Worm (Caenorhabditis elegans) whole organism, young adult: ENCODE data around the gene hmg-1.2.

ENCODE experiments used
- B0035.1 ChIP-seq: sonication (generic microtip); optimal IDR thresholded peaks from 2 replicates; lab custom pipeline; 2016; ENCODE audit warnings: missing genetic modification characterization, mild to moderate bottlenecking, missing compliant biosample characterization, missing genotype, missing genetic modification reagents
- B0261.1 ChIP-seq: sonication (generic microtip); optimal IDR thresholded peaks from 2 replicates; lab custom pipeline; 2016; ENCODE audit warnings: mild to moderate bottlenecking, missing genetic modification characterization, moderate library complexity, missing compliant biosample characterization
- F57C9.4 ChIP-seq: sonication (generic microtip); optimal IDR thresholded peaks from 2 replicates; lab custom pipeline; 2017; ENCODE audit warnings: mild to moderate bottlenecking, missing genetic modification characterization, missing compliant biosample characterization
- Y53F4B.3 ChIP-seq: fragments of 200-800 bp; sonication (Bioruptor generic); IDR thresholded peaks from 2 replicates; pipeline ENCODE4 v1.3.6; 2022; ENCODE audit warnings: missing genetic modification reagents, missing genetic modification characterization, missing compliant biosample characterization
- aptf-2 ChIP-seq: fragments of 200-800 bp; sonication (Bioruptor generic); conservative IDR thresholded peaks from 2 replicates; pipeline ENCODE4 v1.3.6; 2022; ENCODE audit warnings: missing genetic modification reagents, missing genetic modification characterization, missing compliant biosample characterization
- atf-7 ChIP-seq: sonication (generic microtip); optimal IDR thresholded peaks from 2 replicates; lab custom pipeline; 2017; ENCODE audit warnings: mild to moderate bottlenecking, missing genetic modification characterization, missing compliant biosample characterization
- attf-6 ChIP-seq: fragments of 200-800 bp; sonication (Bioruptor generic); IDR thresholded peaks from 2 replicates; pipeline ENCODE4 v1.3.6; 2022; ENCODE audit warnings: missing genetic modification reagents, missing genetic modification characterization, missing compliant biosample characterization
- bed-2 ChIP-seq: fragments of 200-800 bp; sonication (Bioruptor generic); IDR thresholded peaks from 2 replicates; pipeline ENCODE4 v1.3.6; 2022; ENCODE audit warnings: missing genetic modification reagents, missing genetic modification characterization, missing compliant biosample characterization
- cebp-2 ChIP-seq: fragments of 200-800 bp; sonication (Bioruptor generic); IDR thresholded peaks from 2 replicates; pipeline ENCODE4 v1.3.6; 2022; ENCODE audit warnings: missing genetic modification characterization, missing compliant biosample characterization
- ceh-27 ChIP-seq: fragments of 200-800 bp; sonication (Bioruptor generic); optimal IDR thresholded peaks from 2 replicates; lab custom pipeline; 2018; ENCODE audit warnings: mild to moderate bottlenecking, missing genetic modification characterization, moderate library complexity, missing compliant biosample characterization
- ceh-79 ChIP-seq: sonication (generic microtip); optimal IDR thresholded peaks from 2 replicates; lab custom pipeline; 2017; ENCODE audit warnings: mild to moderate bottlenecking, missing genetic modification characterization, missing compliant biosample characterization
- die-1 ChIP-seq: sonication (generic microtip); optimal IDR thresholded peaks from 2 replicates; lab custom pipeline; 2016; ENCODE audit warnings: missing genotype, mild to moderate bottlenecking, missing genetic modification characterization, missing compliant biosample characterization
- dox-1 ChIP-seq: fragments of 200-800 bp; sonication (Bioruptor generic); IDR thresholded peaks from 2 replicates; pipeline ENCODE4 v1.3.6; 2022; ENCODE audit warnings: missing genetic modification reagents, missing genetic modification characterization, missing compliant biosample characterization
- dpff-1 ChIP-seq: sonication (generic microtip); optimal IDR thresholded peaks from 2 replicates; lab custom pipeline; 2017; ENCODE audit warnings: mild to moderate bottlenecking, missing genetic modification characterization, missing compliant biosample characterization
- egl-18 ChIP-seq: fragments of 200-800 bp; sonication (Bioruptor generic); IDR thresholded peaks from 2 replicates; pipeline ENCODE4 v1.3.6; 2022; ENCODE audit warnings: missing genetic modification reagents, missing genetic modification characterization, missing compliant biosample characterization
- hlh-26 ChIP-seq: fragments of 200-800 bp; sonication (Bioruptor generic); conservative IDR thresholded peaks from 2 replicates; pipeline ENCODE4 v1.3.6; 2022; ENCODE audit warnings: missing genetic modification reagents, missing genetic modification characterization, missing compliant biosample characterization
- hrde-1 ChIP-seq: sonication (generic microtip); optimal IDR thresholded peaks from 2 replicates; lab custom pipeline; 2016; ENCODE audit warnings: missing genetic modification characterization, mild to moderate bottlenecking, missing compliant biosample characterization, moderate library complexity, missing genotype, missing genetic modification reagents, borderline replicate concordance
- lin-40 ChIP-seq: sonication (generic microtip); optimal IDR thresholded peaks from 2 replicates; lab custom pipeline; 2016; ENCODE audit warnings: missing genetic modification characterization, mild to moderate bottlenecking, missing compliant biosample characterization, missing genotype, missing genetic modification reagents
- lin-54 ChIP-seq: fragments of 200-800 bp; sonication (Bioruptor generic); optimal IDR thresholded peaks from 2 replicates; lab custom pipeline; 2018; ENCODE audit warnings: mild to moderate bottlenecking, missing genetic modification characterization, missing compliant biosample characterization
- madf-10 ChIP-seq: sonication (generic microtip); optimal IDR thresholded peaks from 2 replicates; lab custom pipeline; 2016; ENCODE audit warnings: mild to moderate bottlenecking, missing genetic modification characterization, missing compliant biosample characterization
- mxl-1 ChIP-seq: sonication (generic microtip); optimal IDR thresholded peaks from 2 replicates; lab custom pipeline; 2016; ENCODE audit warnings: missing genetic modification characterization, missing compliant biosample characterization
- nfyb-1 ChIP-seq: fragments of 200-800 bp; sonication (Bioruptor generic); IDR thresholded peaks from 2 replicates; pipeline ENCODE4 v1.3.6; 2022; ENCODE audit warnings: missing genetic modification reagents, missing genetic modification characterization, missing compliant biosample characterization
- nhr-80 ChIP-seq: sonication (generic microtip); optimal IDR thresholded peaks from 2 replicates; lab custom pipeline; 2016; ENCODE audit warnings: missing genetic modification characterization, missing compliant biosample characterization
- pha-4 ChIP-seq: fragments of 150-350 bp; sonication (generic microtip); optimal IDR thresholded peaks from 2 replicates; lab custom pipeline; 2014; ENCODE audit warnings: missing biosample characterization, missing genetic modification reagents, missing genetic modification characterization
- sdz-38 ChIP-seq: sonication (generic microtip); optimal IDR thresholded peaks from 2 replicates; lab custom pipeline; 2016; ENCODE audit warnings: missing genotype, missing genetic modification characterization, missing compliant biosample characterization
- snpc-4 ChIP-seq, 5 experiments: fragments of 150-350 bp in 1 of 5; sonication (generic microtip) in 4 of 5; optimal IDR thresholded peaks; 2 replicates each; lab custom pipeline; 2014 to 2018; ENCODE audit warnings: missing genetic modification characterization in 5 of 5, missing biosample characterization in 3 of 5, antibody characterized with exemption in 2 of 5, mild to moderate bottlenecking in 2 of 5, missing compliant biosample characterization in 2 of 5, missing genotype in 2 of 5, moderate library complexity in 2 of 5, missing genetic modification reagents in 1 of 5
- tbx-9 ChIP-seq: sonication (generic microtip); optimal IDR thresholded peaks from 2 replicates; lab custom pipeline; 2016; ENCODE audit warnings: borderline replicate concordance, missing genetic modification characterization, inconsistent platforms, missing compliant biosample characterization
- unc-130 ChIP-seq: sonication (generic microtip); optimal IDR thresholded peaks from 2 replicates; lab custom pipeline; 2016; ENCODE audit warnings: missing genetic modification reagents, missing genetic modification characterization, missing compliant biosample characterization
- xnd-1 ChIP-seq: sonication (generic microtip); optimal IDR thresholded peaks from 2 replicates; lab custom pipeline; 2016; ENCODE audit warnings: missing genotype, missing genetic modification reagents, missing genetic modification characterization, missing compliant biosample characterization
- zim-3 ChIP-seq: sonication (generic microtip); optimal IDR thresholded peaks from 2 replicates; lab custom pipeline; 2017; ENCODE audit warnings: mild to moderate bottlenecking, missing genetic modification characterization, moderate library complexity, missing compliant biosample characterization
- ztf-26 ChIP-seq: sonication (generic microtip); optimal IDR thresholded peaks from 2 replicates; lab custom pipeline; 2017; ENCODE audit warnings: missing genetic modification characterization, missing compliant biosample characterization

hmg-1.2 gene

ce11 chrIII:6289366-6289765 lies 9.2 kb downstream of the hmg-1.2 start:
- peak; percentile 27 for TF ChIP-seq ceh-27
- no peak for TF ChIP-seq madf-10 (tag; lab: Kevin White, UChicago)

ce11 chrIII:6290469-6291182 lies 10.4 kb downstream of the hmg-1.2 start:
- TF ChIP-seq dpff-1 (no peak), die-1 (tag; lab: Kevin White, UChicago) (no peak), egl-18 (GFP tag; lab: Robert Waterston, UW) (no peak), sdz-38 (tag; lab: Kevin White, UChicago) (no peak), B0261.1 (no peak), nhr-80 (tag; lab: Kevin White, UChicago) (peak; percentile 26)

ce11 chrIII:6295972-6296700 lies 16.0 kb downstream of the hmg-1.2 start, which contains the start of gene F47D12.7:
Gene F47D12.7 (minus strand): TSS chrIII:6296022.
- TF ChIP-seq F57C9.4 (tag; lab: Kevin White, UChicago) (no peak), pha-4 (tag; lab: Kevin White, UChicago) (no peak), ceh-79 (tag; lab: Kevin White, UChicago) (no peak), B0035.1 (tag; lab: Kevin White, UChicago) (no peak), nfyb-1 (GFP tag; lab: Robert Waterston, UW) (no peak), unc-130 (GFP tag; lab: Kevin White, UChicago) (no peak), Y53F4B.3 (no peak), attf-6 (GFP tag; lab: Robert Waterston, UW) (no peak), cebp-2 (GFP tag; lab: Robert Waterston, UW) (no peak), bed-2 (no peak), ztf-26 (tag; lab: Kevin White, UChicago) (no peak), hrde-1 (tag; lab: Kevin White, UChicago) (no peak), xnd-1 (tag; lab: Kevin White, UChicago) (no peak)

ce11 chrIII:6297599-6297998 lies 17.4 kb downstream of the hmg-1.2 start:
- TF ChIP-seq bed-2 (no peak), tbx-9 (tag; lab: Kevin White, UChicago) (no peak), hlh-26 (GFP tag; lab: Robert Waterston, UW) (no peak), lin-54 (no peak), Y53F4B.3 (no peak), unc-130 (GFP tag; lab: Kevin White, UChicago) (no peak), hrde-1 (tag; lab: Kevin White, UChicago) (no peak), atf-7 (tag; lab: Kevin White, UChicago) (no peak), mxl-1 (tag; lab: Kevin White, UChicago) (no peak), dox-1 (GFP tag; lab: Robert Waterston, UW) (no peak), zim-3 (tag; lab: Kevin White, UChicago) (no peak), lin-40 (tag; lab: Kevin White, UChicago) (no peak), snpc-4 (GFP tag; optimal IDR thresholded peaks at IDR 0.05; lab: Kevin White, UChicago) (no peak), snpc-4 (tag; optimal IDR thresholded peaks at IDR 0.05; lab: Kevin White, UChicago) (no peak), aptf-2 (no peak), egl-18 (GFP tag; lab: Robert Waterston, UW) (no peak)
